Worm (Caenorhabditis elegans): Measurements from ENCODE around the gene srh-149.

srh-149 gene

DNA sequence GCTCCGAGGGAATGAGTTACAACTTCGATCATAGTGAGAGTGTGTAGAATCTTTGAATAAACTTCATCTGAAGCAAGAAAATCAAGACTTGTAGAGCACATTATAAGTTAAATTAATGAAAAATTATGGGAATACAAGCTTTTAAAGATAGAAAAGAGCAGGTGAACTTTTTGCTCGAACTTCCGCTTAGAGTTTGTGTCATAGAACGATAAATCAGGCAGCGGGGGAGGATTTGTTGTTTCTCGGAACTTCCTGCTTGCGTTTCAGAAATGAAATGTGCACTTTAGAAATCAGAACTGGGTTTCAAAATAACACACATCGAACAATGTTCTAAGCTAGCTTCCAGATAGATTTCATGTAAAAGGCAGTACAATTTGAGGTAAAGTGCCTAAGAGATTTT is at the start of gene srh-149:
Gene srh-149 (minus strand): TSS at position 101 of the 400 bp plus-strand sequence.
- no peak for TF ChIP-seq Y5F2A.4 (GFP tag; optimal IDR thresholded peaks at IDR 0.05)
- peak; percentile 51 for TF ChIP-seq aha-1 (tag)

DNA sequence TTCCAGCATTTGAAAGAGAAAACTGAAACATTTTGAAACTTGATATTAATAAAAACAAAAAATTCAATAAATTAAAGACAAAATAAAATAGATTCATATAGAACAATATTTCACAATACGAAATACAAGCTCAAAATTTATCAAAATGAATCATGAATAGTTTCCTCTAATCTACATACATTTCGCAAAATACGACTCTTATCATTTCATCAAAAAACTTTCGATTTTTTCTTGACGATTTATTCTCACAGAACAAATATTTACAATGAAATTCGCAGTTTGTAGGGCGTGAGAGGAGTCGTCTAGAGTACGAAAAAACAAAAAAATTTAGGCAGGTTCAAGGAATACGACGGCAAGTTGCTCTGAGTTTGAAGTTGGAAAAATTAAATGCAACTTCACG is 49.1 kb upstream of the srh-149 start:
- TF ChIP-seq php-3 (GFP tag; IDR thresholded peaks at IDR 0.05), result no peak
- TF ChIP-seq ztf-7 (tag; optimal IDR thresholded peaks at IDR 0.05), result no peak
- TF ChIP-seq ceh-20 (GFP tag; IDR thresholded peaks at IDR 0.05), result no peak
- TF ChIP-seq dve-1 (tag; optimal IDR thresholded peaks at IDR 0.05; ENCODE audit: insufficient read depth), result no peak
- TF ChIP-seq nhr-76 (tag; optimal IDR thresholded peaks at IDR 0.05), result no peak
- no peak for TF ChIP-seq R02D3.7 (tag; optimal IDR thresholded peaks at IDR 0.05)
- peak; percentile 35; the same call in 1 of the 2 replicates for TF ChIP-seq dmd-6 (GFP tag; IDR thresholded peaks at IDR 0.05)
- TF ChIP-seq daf-16 (GFP tag; optimal IDR thresholded peaks at IDR 0.05), result no peak
- peak; percentile 78 for TF ChIP-seq daf-16 (tag; optimal IDR thresholded peaks at IDR 0.05)
- peak; percentile 18 for TF ChIP-seq hlh-11 (tag; optimal IDR thresholded peaks at IDR 0.05)
- TF ChIP-seq F44E2.7 (GFP tag; IDR thresholded peaks at IDR 0.05), result no peak
- no peak for TF ChIP-seq daf-12 (tag; optimal IDR thresholded peaks at IDR 0.05)
- TF ChIP-seq ZK337.2 (GFP tag; IDR thresholded peaks at IDR 0.05), result no peak
- TF ChIP-seq nhr-28 (tag; optimal IDR thresholded peaks at IDR 0.05), result peak; percentile 60
- TF ChIP-seq F37D6.2 (tag; optimal IDR thresholded peaks at IDR 0.05), result no peak
- TF ChIP-seq dmd-9 (GFP tag; IDR thresholded peaks at IDR 0.05), result no peak

DNA sequence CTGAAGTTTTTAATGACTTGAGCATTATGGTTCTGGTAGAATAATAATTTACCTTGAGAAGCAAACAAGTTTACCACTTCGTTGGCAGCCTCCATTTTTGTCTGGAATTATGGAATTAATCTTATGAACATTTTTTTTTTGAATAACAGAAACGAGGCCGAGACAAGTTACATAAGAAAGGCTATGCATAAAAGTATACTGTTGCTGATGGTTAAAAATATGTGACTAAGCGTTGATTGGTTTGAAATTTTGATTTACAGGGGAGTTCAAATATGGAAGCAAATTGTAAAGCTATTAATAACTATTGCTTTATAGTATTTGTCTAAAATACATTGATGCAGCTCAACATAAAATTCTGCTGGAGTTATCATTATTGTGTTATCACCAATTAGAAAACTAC is 47.8 kb upstream of the srh-149 start, which contains the start of gene cgt-1:
Gene cgt-1 (minus strand): TSS at position 101 of the 400 bp plus-strand sequence.
- TF ChIP-seq daf-16 (GFP tag; optimal IDR thresholded peaks at IDR 0.05), result no peak
- TF ChIP-seq daf-16 (tag; optimal IDR thresholded peaks at IDR 0.05), result peak; percentile 3
- TF ChIP-seq dve-1 (tag; optimal IDR thresholded peaks at IDR 0.05; ENCODE audit: insufficient read depth), result peak; percentile 10
- no peak for TF ChIP-seq tra-1 (GFP tag; IDR thresholded peaks at IDR 0.05)

DNA sequence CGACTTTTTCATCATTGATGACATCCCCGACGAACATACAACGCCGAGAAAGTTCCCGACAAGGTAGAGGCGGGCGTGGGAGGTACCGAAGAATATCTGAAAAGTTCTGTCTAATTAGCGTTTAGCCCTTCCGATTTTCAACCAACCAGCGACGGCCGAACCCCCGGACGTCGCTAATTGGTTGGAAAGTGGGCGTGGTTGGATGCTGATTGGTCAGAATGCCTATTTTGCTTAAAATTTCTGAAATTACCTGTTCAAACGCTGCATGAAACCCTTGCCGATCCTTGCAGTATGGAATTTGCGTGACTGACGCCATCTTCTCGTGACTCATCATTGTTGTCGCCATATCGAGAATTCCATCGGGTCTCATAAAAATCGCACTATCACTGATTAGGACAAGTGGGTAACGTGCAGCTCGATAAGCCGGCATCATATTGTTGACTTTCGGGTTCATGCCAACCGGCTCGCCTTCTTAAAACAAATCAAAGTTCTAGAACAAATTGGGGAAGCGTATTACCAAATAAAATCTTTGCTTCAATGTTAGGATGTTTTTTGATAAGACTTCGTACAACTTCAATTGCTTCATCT is 46.8 kb upstream of the srh-149 start:
- TF ChIP-seq R02D3.7 (tag; optimal IDR thresholded peaks at IDR 0.05), result no peak
- TF ChIP-seq nhr-102 (tag; optimal IDR thresholded peaks at IDR 0.05), result no peak
- no peak for TF ChIP-seq jun-1 (tag; optimal IDR thresholded peaks at IDR 0.05)
- TF ChIP-seq pqm-1 (tag; optimal IDR thresholded peaks at IDR 0.05), result peak; percentile 84
- TF ChIP-seq hlh-30 (tag; optimal IDR thresholded peaks at IDR 0.05; ENCODE audit: insufficient read depth), result peak; percentile 49
- TF ChIP-seq zfp-3 (GFP tag; conservative IDR thresholded peaks at IDR 0.05), result no peak
- no peak for TF ChIP-seq gei-8 (GFP tag; optimal IDR thresholded peaks at IDR 0.05)
- no peak for TF ChIP-seq T26A8.4 (GFP tag; IDR thresholded peaks at IDR 0.05)
- no peak for TF ChIP-seq nhr-42 (GFP tag; IDR thresholded peaks at IDR 0.05)
- TF ChIP-seq mxl-3 (GFP tag; optimal IDR thresholded peaks at IDR 0.05), result peak; percentile 48
- TF ChIP-seq ceh-32 (tag; optimal IDR thresholded peaks at IDR 0.05; ENCODE audit: poor library complexity), result no peak
- no peak for TF ChIP-seq F49E8.2 (tag; optimal IDR thresholded peaks at IDR 0.05; ENCODE audit: borderline replicate concordance)
- no peak for TF ChIP-seq ceh-62 (tag; optimal IDR thresholded peaks at IDR 0.05)
- no peak for TF ChIP-seq lin-13 (GFP tag; optimal IDR thresholded peaks at IDR 0.05)
- TF ChIP-seq unc-130 (GFP tag; optimal IDR thresholded peaks at IDR 0.05), result no peak
- TF ChIP-seq php-3 (GFP tag; IDR thresholded peaks at IDR 0.05), result peak; percentile 60; the same call in 1 of the 2 replicates
- TF ChIP-seq F26F4.8 (GFP tag; conservative IDR thresholded peaks at IDR 0.05), result no peak
- no peak for TF ChIP-seq lir-3 (tag; optimal IDR thresholded peaks at IDR 0.05)
- TF ChIP-seq ces-1 (GFP tag; optimal IDR thresholded peaks at IDR 0.05), result no peak
- no peak for TF ChIP-seq snpc-1.2 (GFP tag; IDR thresholded peaks at IDR 0.05)
- peak; percentile 86 for TF ChIP-seq dmd-6 (GFP tag; IDR thresholded peaks at IDR 0.05)
- peak; percentile 48 for TF ChIP-seq dve-1 (tag; optimal IDR thresholded peaks at IDR 0.05; ENCODE audit: insufficient read depth)
- TF ChIP-seq Y5F2A.4 (GFP tag; optimal IDR thresholded peaks at IDR 0.05), result no peak
- no peak for TF ChIP-seq daf-16 (GFP tag; optimal IDR thresholded peaks at IDR 0.05)
- peak; percentile 87 for TF ChIP-seq daf-16 (tag; optimal IDR thresholded peaks at IDR 0.05)
- TF ChIP-seq aha-1 (tag), result no peak
- peak; percentile 82 for TF ChIP-seq nhr-28 (tag; optimal IDR thresholded peaks at IDR 0.05)
- no peak for TF ChIP-seq F37D6.2 (tag; optimal IDR thresholded peaks at IDR 0.05)
- TF ChIP-seq zag-1 (tag; optimal IDR thresholded peaks at IDR 0.05), result no peak
- TF ChIP-seq nhr-77 (tag; optimal IDR thresholded peaks at IDR 0.05), result peak; percentile 32
- peak in 1 of 2 experiments; percentile 29 for TF ChIP-seq mdl-1 (tag; optimal IDR thresholded peaks at IDR 0.05)
- TF ChIP-seq daf-8 (GFP tag; IDR thresholded peaks at IDR 0.05), result no peak
- TF ChIP-seq saeg-2 (GFP tag; IDR thresholded peaks at IDR 0.05), result no peak
- no peak for TF ChIP-seq nhr-11 (tag; optimal IDR thresholded peaks at IDR 0.05)
- no peak for TF ChIP-seq ceh-82 (tag; optimal IDR thresholded peaks at IDR 0.05)

Measured in whole organism, L4 larva.